Fruit fly (Drosophila melanogaster) whole organism, embryonic: ENCODE results near the gene Sk1.

Experiments used
- ATbp ChIP-seq: fragments of 200-800 bp; sonication (Bioruptor generic); optimal IDR thresholded peaks from 2 replicates; lab custom pipeline; 2017; ENCODE audit warnings: missing biosample characterization, mild to moderate bottlenecking, missing genetic modification characterization, missing genetic modification reagents
- Ada2b ChIP-seq: fragments of 200-800 bp; sonication (Bioruptor generic); IDR thresholded peaks from 2 replicates; pipeline ENCODE4 v1.3.6; 2022; ENCODE audit warnings: missing biosample characterization, missing genetic modification characterization
- B-H1 ChIP-seq: fragments of 200-800 bp; sonication (Bioruptor generic); IDR thresholded peaks from 3 replicates; pipeline ENCODE4 v1.3.6; 2022; ENCODE audit warnings: missing biosample characterization, missing genetic modification characterization
- BEAF-32 ChIP-seq: fragments of 200-800 bp; sonication (Bioruptor generic); optimal IDR thresholded peaks from 3 replicates; lab custom pipeline; 2017; ENCODE audit warnings: missing biosample characterization, missing genetic modification characterization, mild to moderate bottlenecking, moderate library complexity, missing genetic modification reagents
- Bdp1 ChIP-seq: fragments of 200-800 bp; sonication (Bioruptor generic); optimal IDR thresholded peaks from 3 replicates; lab custom pipeline; 2016; ENCODE audit warnings: missing biosample characterization, missing genetic modification characterization
- CG12104 ChIP-seq: fragments of 200-800 bp; sonication (Bioruptor generic); optimal IDR thresholded peaks from 3 replicates; lab custom pipeline; 2016; ENCODE audit warnings: missing biosample characterization, missing genetic modification characterization
- CG12769 ChIP-seq: fragments of 200-800 bp; sonication (Bioruptor generic); optimal IDR thresholded peaks from 2 replicates; lab custom pipeline; 2019; ENCODE audit warnings: missing biosample characterization, mild to moderate bottlenecking, missing genetic modification characterization, moderate library complexity
- CG14860 ChIP-seq: fragments of 200-800 bp; sonication (Bioruptor generic); IDR thresholded peaks from 3 replicates; pipeline ENCODE4 v1.3.6; 2022; ENCODE audit warnings: missing biosample characterization, missing genetic modification characterization; ENCODE audit not compliant: partially characterized antibody
- CG16779 ChIP-seq: fragments of 200-800 bp; sonication (Bioruptor generic); IDR thresholded peaks from 2 replicates; pipeline ENCODE4 v1.3.6; 2022; ENCODE audit warnings: missing biosample characterization, missing genetic modification characterization
- CG17359 ChIP-seq: fragments of 200-800 bp; sonication (Bioruptor generic); optimal IDR thresholded peaks from 3 replicates; lab custom pipeline; 2018; ENCODE audit warnings: missing biosample characterization, mild to moderate bottlenecking, missing genetic modification characterization, moderate library complexity
- CG32532 ChIP-seq: fragments of 200-800 bp; sonication (Bioruptor generic); IDR thresholded peaks from 2 replicates; pipeline ENCODE4 v1.3.6; 2022; ENCODE audit warnings: missing biosample characterization, missing genetic modification characterization
- CG6765 ChIP-seq: fragments of 200-800 bp; sonication (Bioruptor generic); optimal IDR thresholded peaks from 3 replicates; lab custom pipeline; 2017; ENCODE audit warnings: missing biosample characterization, mild to moderate bottlenecking, missing genetic modification characterization
- CG7839 ChIP-seq: fragments of 200-800 bp; sonication (Bioruptor generic); optimal IDR thresholded peaks from 3 replicates; lab custom pipeline; 2018; ENCODE audit warnings: missing biosample characterization, mild to moderate bottlenecking, missing genetic modification characterization, moderate library complexity
- CG8089 ChIP-seq: fragments of 200-800 bp; sonication (Bioruptor generic); optimal IDR thresholded peaks from 3 replicates; lab custom pipeline; 2016; ENCODE audit warnings: missing biosample characterization, missing genetic modification characterization
- Chrac-16 ChIP-seq: fragments of 200-800 bp; sonication (Bioruptor generic); optimal IDR thresholded peaks from 3 replicates; lab custom pipeline; 2016; ENCODE audit warnings: missing biosample characterization, missing genetic modification characterization
- Dfd ChIP-seq, 2 experiments: fragments of >200 bp; optimal IDR thresholded peaks; 2 replicates each; lab custom pipeline; 2017; ENCODE audit warnings: missing biosample characterization in 2 of 2, missing genetic modification characterization in 2 of 2
- E2f2 ChIP-seq: fragments of 200-800 bp; sonication (Bioruptor generic); IDR thresholded peaks from 2 replicates; pipeline ENCODE4 v1.3.6; 2022; ENCODE audit warnings: missing biosample characterization, missing genetic modification characterization
- Fer3 ChIP-seq: fragments of 200-800 bp; sonication (Bioruptor generic); optimal IDR thresholded peaks from 2 replicates; lab custom pipeline; 2018; ENCODE audit warnings: missing biosample characterization, mild to moderate bottlenecking, missing genetic modification characterization, moderate library complexity
- Gsc ChIP-seq: fragments of 200-800 bp; sonication (Bioruptor generic); IDR thresholded peaks from 2 replicates; pipeline ENCODE4 v1.3.6; 2022; ENCODE audit warnings: missing biosample characterization, missing genetic modification characterization
- HLH4C ChIP-seq: fragments of 200-800 bp; sonication (Bioruptor generic); IDR thresholded peaks from 3 replicates; pipeline ENCODE4 v1.3.6; 2022; ENCODE audit warnings: missing biosample characterization, missing genetic modification characterization; ENCODE audit not compliant: partially characterized antibody
- Hand ChIP-seq: fragments of 200-800 bp; sonication (Bioruptor generic); optimal IDR thresholded peaks from 2 replicates; lab custom pipeline; 2017; ENCODE audit warnings: mild to moderate bottlenecking, missing biosample characterization, missing genetic modification reagents, missing genetic modification characterization
- HmgD ChIP-seq: fragments of 200-800 bp; sonication (Bioruptor generic); optimal IDR thresholded peaks from 3 replicates; lab custom pipeline; 2016; ENCODE audit warnings: missing biosample characterization, missing genetic modification characterization
- HmgZ ChIP-seq: fragments of 200-800 bp; sonication (Bioruptor generic); optimal IDR thresholded peaks from 2 replicates; lab custom pipeline; 2018; ENCODE audit warnings: missing biosample characterization, mild to moderate bottlenecking, missing genetic modification characterization
- Hmx ChIP-seq: fragments of 200-800 bp; sonication (Bioruptor generic); optimal IDR thresholded peaks from 2 replicates; lab custom pipeline; 2016; ENCODE audit warnings: missing biosample characterization, missing genetic modification characterization
- Kr ChIP-seq: fragments of 200-800 bp; sonication (Bioruptor generic); optimal IDR thresholded peaks from 2 replicates; lab custom pipeline; 2017; ENCODE audit warnings: missing biosample characterization, mild to moderate bottlenecking, missing genetic modification characterization
- MTF-1 ChIP-seq: fragments of 200-800 bp; sonication (Bioruptor generic); optimal IDR thresholded peaks from 2 replicates; lab custom pipeline; 2018; ENCODE audit warnings: missing biosample characterization, mild to moderate bottlenecking, missing genetic modification characterization, borderline replicate concordance
- Mes4 ChIP-seq: fragments of 200-800 bp; sonication (Bioruptor generic); optimal IDR thresholded peaks from 2 replicates; lab custom pipeline; 2016; ENCODE audit warnings: missing biosample characterization, missing genetic modification characterization
- Mrtf ChIP-seq: fragments of 200-800 bp; sonication (Bioruptor generic); IDR thresholded peaks from 3 replicates; pipeline ENCODE4 v1.3.6; 2022; ENCODE audit warnings: missing biosample characterization, missing genetic modification characterization
- NK7.1 ChIP-seq: fragments of 200-800 bp; sonication (Bioruptor generic); optimal IDR thresholded peaks from 3 replicates; lab custom pipeline; 2016; ENCODE audit warnings: missing biosample characterization, missing genetic modification characterization
- Spps ChIP-seq: fragments of 200-800 bp; sonication (Bioruptor generic); optimal IDR thresholded peaks from 2 replicates; lab custom pipeline; 2018; ENCODE audit warnings: missing biosample characterization, mild to moderate bottlenecking, missing genetic modification characterization
- Tbp ChIP-seq: fragments of >200 bp; optimal IDR thresholded peaks from 2 replicates; lab custom pipeline; 2018; ENCODE audit warnings: missing biosample characterization, missing genetic modification characterization
- amos ChIP-seq: fragments of 200-800 bp; sonication (Bioruptor generic); IDR thresholded peaks from 2 replicates; pipeline ENCODE4 v1.3.6; 2022; ENCODE audit warnings: missing biosample characterization, missing genetic modification characterization; ENCODE audit not compliant: partially characterized antibody
- cad ChIP-seq: fragments of >200 bp; optimal IDR thresholded peaks from 2 replicates; lab custom pipeline; 2017; ENCODE audit warnings: missing biosample characterization, missing genetic modification characterization
- chif ChIP-seq, 2 experiments: fragments of 200-800 bp; sonication (Bioruptor generic); optimal IDR thresholded peaks; 3 replicates each; lab custom pipeline; 2016; ENCODE audit warnings: missing biosample characterization in 2 of 2, missing genetic modification characterization in 2 of 2
- cwo ChIP-seq: fragments of 200-800 bp; sonication (Bioruptor generic); optimal IDR thresholded peaks from 3 replicates; lab custom pipeline; 2017; ENCODE audit warnings: missing biosample characterization, missing genetic modification characterization, mild to moderate bottlenecking, moderate library complexity, missing genetic modification reagents
- esg ChIP-seq: fragments of 200-800 bp; sonication (Bioruptor generic); conservative IDR thresholded peaks from 2 replicates; pipeline ENCODE4 v1.3.6; 2022; ENCODE audit warnings: missing biosample characterization, missing genetic modification characterization
- eve ChIP-seq, 2 experiments: fragments of >200 bp; optimal IDR thresholded peaks; 2 replicates each; lab custom pipeline; 2017; ENCODE audit warnings: missing biosample characterization in 2 of 2, missing genetic modification characterization in 2 of 2
- gsb ChIP-seq: fragments of 200-800 bp; sonication (Bioruptor generic); IDR thresholded peaks from 2 replicates; pipeline ENCODE4 v1.3.6; 2022; ENCODE audit warnings: missing biosample characterization, missing genetic modification characterization
- hbn ChIP-seq: fragments of 200-800 bp; sonication (Bioruptor generic); IDR thresholded peaks from 2 replicates; pipeline ENCODE4 v1.3.6; 2022; ENCODE audit warnings: missing biosample characterization, missing genetic modification characterization; ENCODE audit not compliant: partially characterized antibody
- her ChIP-seq: fragments of 200-800 bp; sonication (Bioruptor generic); optimal IDR thresholded peaks from 2 replicates; lab custom pipeline; 2016; ENCODE audit warnings: missing biosample characterization, missing genetic modification characterization
- jing ChIP-seq: fragments of 200-800 bp; sonication (Bioruptor generic); optimal IDR thresholded peaks from 2 replicates; lab custom pipeline; 2018; ENCODE audit warnings: missing biosample characterization, mild to moderate bottlenecking, missing genetic modification characterization
- klu ChIP-seq: fragments of 200-800 bp; sonication (Bioruptor generic); IDR thresholded peaks from 2 replicates; pipeline ENCODE4 v1.3.6; 2022; ENCODE audit warnings: missing biosample characterization, missing genetic modification characterization
- kni ChIP-seq: fragments of 200-800 bp; sonication (Bioruptor generic); optimal IDR thresholded peaks from 3 replicates; lab custom pipeline; 2017; ENCODE audit warnings: mild to moderate bottlenecking, missing biosample characterization, missing genetic modification reagents, missing genetic modification characterization
- luna ChIP-seq: fragments of 200-800 bp; sonication (Bioruptor generic); optimal IDR thresholded peaks from 2 replicates; lab custom pipeline; 2016; ENCODE audit warnings: missing biosample characterization, missing genetic modification characterization
- nau ChIP-seq: fragments of 200-800 bp; sonication (Bioruptor generic); optimal IDR thresholded peaks from 3 replicates; lab custom pipeline; 2017; ENCODE audit warnings: missing biosample characterization, mild to moderate bottlenecking, missing genetic modification characterization, missing genetic modification reagents
- phol ChIP-seq: fragments of 200-800 bp; sonication (Bioruptor generic); optimal IDR thresholded peaks from 3 replicates; lab custom pipeline; 2018; ENCODE audit warnings: missing biosample characterization, mild to moderate bottlenecking, missing genetic modification characterization, moderate library complexity
- run ChIP-seq: fragments of 200-800 bp; sonication (Bioruptor generic); optimal IDR thresholded peaks from 3 replicates; lab custom pipeline; 2018; ENCODE audit warnings: missing biosample characterization, mild to moderate bottlenecking, missing genetic modification characterization
- sc ChIP-seq, 3 experiments: fragments of >200 bp in 2 of 3; fragments of 200-800 bp in 1 of 3; sonication (Bioruptor generic) in 1 of 3; optimal IDR thresholded peaks; 2 replicates in 2 of 3; 3 replicates in 1 of 3; lab custom pipeline; 2017; ENCODE audit warnings: mild to moderate bottlenecking in 1 of 3, missing biosample characterization in 1 of 3, missing genetic modification characterization in 1 of 3, missing genetic modification reagents in 1 of 3
- sob ChIP-seq: fragments of 200-800 bp; sonication (Bioruptor generic); IDR thresholded peaks from 2 replicates; pipeline ENCODE4 v1.3.6; 2022; ENCODE audit warnings: missing biosample characterization, missing genetic modification characterization
- vnd ChIP-seq: fragments of 200-800 bp; sonication (Bioruptor generic); IDR thresholded peaks from 3 replicates; pipeline ENCODE4 v1.3.6; 2022; ENCODE audit warnings: missing biosample characterization, missing genetic modification characterization; ENCODE audit not compliant: partially characterized antibody

Sk1 gene

dm6 chrX:11468304-11468703 is 26.0 kb downstream of the Sk1 start (continued):
- TF ChIP-seq CG32532: peak; percentile 34; the same call in 1 of the 2 replicates
- no peak for TF ChIP-seq NK7.1 (GFP tag; lab: Kevin White, UChicago)
- no peak for TF ChIP-seq CG12104 (GFP tag; lab: Kevin White, UChicago)
- 0 out of 3 replicates have a peak, but pooled peaks have one; percentile 31 for TF ChIP-seq CG14860 (GFP tag; lab: Robert Waterston, UW)
- TF ChIP-seq jing (GFP tag; lab: Kevin White, UChicago): no peak
- peak; percentile 40 for TF ChIP-seq BEAF-32 (GFP tag; lab: Kevin White, UChicago)
- no peak for TF ChIP-seq nau (GFP tag; lab: Kevin White, UChicago)
- no peak for TF ChIP-seq gsb
- TF ChIP-seq phol (tag; lab: Kevin White, UChicago): peak; percentile 0
- no peak for TF ChIP-seq Hmx (GFP tag; lab: Kevin White, UChicago)
- TF ChIP-seq HmgD (GFP tag; lab: Kevin White, UChicago): no peak
- no peak for TF ChIP-seq MTF-1 (GFP tag; lab: Kevin White, UChicago)
- TF ChIP-seq kni (GFP tag; lab: Kevin White, UChicago): no peak
- peak; percentile 9; the same call in 1 of the 2 replicates for TF ChIP-seq amos (GFP tag; lab: Robert Waterston, UW)
- no peak for TF ChIP-seq Tbp (GFP tag; lab: Kevin White, UChicago)
- no peak for TF ChIP-seq CG6765 (GFP tag; lab: Kevin White, UChicago)
- no peak for TF ChIP-seq Chrac-16 (GFP tag; lab: Kevin White, UChicago)
- no peak for TF ChIP-seq Gsc
- TF ChIP-seq E2f2: peak; percentile 23; the same call in 1 of the 2 replicates
- TF ChIP-seq B-H1 (GFP tag; lab: Robert Waterston, UW): peak; percentile 22; the same call in 1 of the 3 replicates
- TF ChIP-seq eve (GFP tag; optimal IDR thresholded peaks at IDR 0.05; lab: Kevin White, UChicago): no peak
- TF ChIP-seq CG12769 (tag; lab: Kevin White, UChicago): no peak
- TF ChIP-seq CG16779 (GFP tag; lab: Robert Waterston, UW): no peak
- TF ChIP-seq run (tag; lab: Kevin White, UChicago): no peak
- TF ChIP-seq hbn (GFP tag; lab: Robert Waterston, UW): 0 out of 2 replicates have a peak, but pooled peaks have one; percentile 23
- no peak for TF ChIP-seq vnd
- TF ChIP-seq HmgZ (tag; lab: Kevin White, UChicago): no peak
- peak; percentile 8 for TF ChIP-seq CG7839 (tag; lab: Kevin White, UChicago)
- TF ChIP-seq her (GFP tag; lab: Kevin White, UChicago): no peak
- TF ChIP-seq Bdp1 (GFP tag; lab: Kevin White, UChicago): no peak
- TF ChIP-seq HLH4C (GFP tag; lab: Robert Waterston, UW): no peak
- TF ChIP-seq sc (optimal IDR thresholded peaks at IDR 0.05; lab: Kevin White, UChicago): no peak
- no peak for TF ChIP-seq sc (GFP tag; optimal IDR thresholded peaks at IDR 0.05; lab: Kevin White, UChicago)
- TF ChIP-seq luna (GFP tag; lab: Kevin White, UChicago): no peak
- no peak for TF ChIP-seq Mes4 (GFP tag; lab: Kevin White, UChicago)
- 0 out of 2 replicates have a peak, but pooled peaks have one; percentile 35 for TF ChIP-seq esg (GFP tag; lab: Robert Waterston, UW)
- no peak for TF ChIP-seq cad (GFP tag; lab: Kevin White, UChicago)
- TF ChIP-seq Mrtf (GFP tag; lab: Robert Waterston, UW): 0 out of 3 replicates have a peak, but pooled peaks have one; percentile 16
- peak; percentile 7; the same call in 1 of the 2 replicates for TF ChIP-seq sob (GFP tag; lab: Robert Waterston, UW)
- no peak for TF ChIP-seq cwo (GFP tag; lab: Kevin White, UChicago)
- no peak for TF ChIP-seq Fer3 (tag; lab: Kevin White, UChicago)
- no peak for TF ChIP-seq chif (GFP tag; optimal IDR thresholded peaks at IDR 0.05; lab: Kevin White, UChicago)
- no peak for TF ChIP-seq CG8089 (GFP tag; lab: Kevin White, UChicago)
- TF ChIP-seq ATbp (GFP tag; lab: Kevin White, UChicago): no peak
- no peak for TF ChIP-seq Spps
- TF ChIP-seq Dfd (GFP tag; optimal IDR thresholded peaks at IDR 0.05; lab: Kevin White, UChicago): no peak
- peak; percentile 3 for TF ChIP-seq CG17359 (tag; lab: Kevin White, UChicago)
- no peak for TF ChIP-seq Kr (GFP tag; lab: Kevin White, UChicago)
- no peak for TF ChIP-seq Hand (GFP tag; lab: Kevin White, UChicago)
- TF ChIP-seq klu (GFP tag; lab: Robert Waterston, UW): no peak
- peak; percentile 33; the same call in 1 of the 2 replicates for TF ChIP-seq Ada2b (GFP tag; lab: Robert Waterston, UW)
